Fruit fly (Drosophila melanogaster) whole organism, wandering third instar larva: ENCODE data around the gene CG33107.

Source experiments
- Abd-B ChIP-seq: fragments of >200 bp; optimal IDR thresholded peaks from 2 replicates; lab custom pipeline; 2017; ENCODE audit warnings: missing biosample characterization, missing genetic modification characterization
- CG32264 ChIP-seq: fragments of 200-800 bp; sonication (Bioruptor generic); optimal IDR thresholded peaks from 2 replicates; lab custom pipeline; 2016; ENCODE audit warnings: missing biosample characterization, missing genetic modification characterization
- CG9705 ChIP-seq: fragments of 200-800 bp; sonication (Bioruptor generic); optimal IDR thresholded peaks from 2 replicates; lab custom pipeline; 2018; ENCODE audit warnings: missing biosample characterization, mild to moderate bottlenecking, missing genetic modification characterization
- CrebA ChIP-seq: fragments of 200-800 bp; sonication (Bioruptor generic); optimal IDR thresholded peaks from 2 replicates; lab custom pipeline; 2016; ENCODE audit warnings: missing biosample characterization, mild to moderate bottlenecking, missing genetic modification characterization, borderline replicate concordance
- Dfd ChIP-seq: fragments of >200 bp; optimal IDR thresholded peaks from 2 replicates; lab custom pipeline; 2017; ENCODE audit warnings: missing biosample characterization, missing genetic modification characterization
- Dif ChIP-seq: fragments of 200-275, 200-300 bp; sonication (Bioruptor generic); optimal IDR thresholded peaks from 2 replicates; lab custom pipeline; 2018; ENCODE audit warnings: missing biosample characterization, missing genetic modification characterization; ENCODE audit not compliant: partially characterized antibody
- HLH106 ChIP-seq: fragments of 200-800 bp; optimal IDR thresholded peaks from 3 replicates; lab custom pipeline; 2019; ENCODE audit warnings: missing biosample characterization, mild to moderate bottlenecking, missing genetic modification characterization, moderate library complexity
- Hnf4 ChIP-seq: fragments of 200-800 bp; sonication (Bioruptor generic); optimal IDR thresholded peaks from 2 replicates; lab custom pipeline; 2016; ENCODE audit warnings: missing biosample characterization, mild to moderate bottlenecking, missing genetic modification characterization
- Hr78 ChIP-seq: fragments of >200 bp; optimal IDR thresholded peaks from 2 replicates; lab custom pipeline; 2017; ENCODE audit warnings: missing biosample characterization, missing genetic modification characterization
- Hr83 ChIP-seq: fragments of 200-300 bp; sonication (Bioruptor generic); optimal IDR thresholded peaks from 2 replicates; lab custom pipeline; 2016; ENCODE audit warnings: missing biosample characterization, mild to moderate bottlenecking, missing genetic modification characterization, moderate library complexity; ENCODE audit not compliant: poor library complexity, severe bottlenecking
- Jra ChIP-seq: sonication (Bioruptor generic); optimal IDR thresholded peaks from 2 replicates; lab custom pipeline; 2016; ENCODE audit warnings: missing biosample characterization, missing genetic modification characterization
- Mio ChIP-seq: sonication (Bioruptor generic); optimal IDR thresholded peaks from 2 replicates; lab custom pipeline; 2016; ENCODE audit warnings: missing biosample characterization, missing genetic modification characterization
- Myc ChIP-seq: fragments of >200 bp; optimal IDR thresholded peaks from 2 replicates; lab custom pipeline; 2017
- N ChIP-seq: fragments of >200 bp; optimal IDR thresholded peaks from 2 replicates; lab custom pipeline; 2018; ENCODE audit warnings: missing biosample characterization, missing external identifiers, missing genetic modification characterization
- OdsH ChIP-seq: fragments of 200-800 bp; sonication (Bioruptor generic); optimal IDR thresholded peaks from 2 replicates; lab custom pipeline; 2016; ENCODE audit warnings: missing biosample characterization, mild to moderate bottlenecking, missing genetic modification characterization
- Rel ChIP-seq, 2 experiments: fragments of 200-800 bp; sonication (Bioruptor generic) in 1 of 2; optimal IDR thresholded peaks; 2 replicates in 1 of 2; 3 replicates in 1 of 2; lab custom pipeline; 2016 to 2019; ENCODE audit warnings: mild to moderate bottlenecking in 2 of 2, missing biosample characterization in 2 of 2, missing genetic modification characterization in 2 of 2, moderate library complexity in 1 of 2
- Sp1 ChIP-seq: fragments of 200-800 bp; sonication (Bioruptor generic); optimal IDR thresholded peaks from 3 replicates; lab custom pipeline; 2019; ENCODE audit warnings: missing biosample characterization, mild to moderate bottlenecking, missing genetic modification characterization, moderate library complexity
- Vsx2 ChIP-seq: fragments of 200-300, 225-300 bp; sonication (Bioruptor generic); optimal IDR thresholded peaks from 2 replicates; lab custom pipeline; 2018; ENCODE audit warnings: missing biosample characterization, missing genetic modification characterization; ENCODE audit not compliant: partially characterized antibody
- br ChIP-seq: fragments of 200-800 bp; sonication (Bioruptor generic); optimal IDR thresholded peaks from 2 replicates; lab custom pipeline; 2016; ENCODE audit warnings: missing biosample characterization, missing genetic modification characterization
- brk ChIP-seq: fragments of 200-800 bp; sonication (Bioruptor generic); optimal IDR thresholded peaks from 2 replicates; lab custom pipeline; 2016; ENCODE audit warnings: missing biosample characterization, mild to moderate bottlenecking, missing genetic modification characterization
- dl ChIP-seq, 2 experiments: fragments of 175-275, 200-275 bp in 1 of 2; fragments of 200-275 bp in 1 of 2; sonication (Bioruptor generic); optimal IDR thresholded peaks; lab custom pipeline; 2018; ENCODE audit warnings: mild to moderate bottlenecking in 2 of 2, missing biosample characterization in 2 of 2, missing genetic modification characterization in 2 of 2, moderate library complexity in 2 of 2; ENCODE audit not compliant: partially characterized antibody in 2 of 2, insufficient read depth in 1 of 2
- dmrt93B ChIP-seq: fragments of 200-800 bp; sonication (Bioruptor generic); optimal IDR thresholded peaks from 2 replicates; lab custom pipeline; 2018; ENCODE audit warnings: missing biosample characterization, mild to moderate bottlenecking, missing genetic modification characterization
- dsf ChIP-seq: sonication (Bioruptor generic); optimal IDR thresholded peaks from 2 replicates; lab custom pipeline; 2016; ENCODE audit warnings: missing biosample characterization, missing genetic modification characterization, borderline replicate concordance
- ey ChIP-seq: fragments of 200-800 bp; sonication (Bioruptor generic); optimal IDR thresholded peaks from 2 replicates; lab custom pipeline; 2016; ENCODE audit warnings: missing biosample characterization, missing genetic modification characterization
- foxo ChIP-seq, 2 experiments: fragments of 200-800 bp; sonication (Bioruptor generic); optimal IDR thresholded peaks; 2 replicates in 1 of 2; 3 replicates in 1 of 2; lab custom pipeline; 2016 to 2017; ENCODE audit warnings: missing biosample characterization in 2 of 2, missing genetic modification characterization in 2 of 2
- fru ChIP-seq: fragments of 200-800 bp; sonication (Bioruptor generic); optimal IDR thresholded peaks from 3 replicates; lab custom pipeline; 2016; ENCODE audit warnings: missing biosample characterization, mild to moderate bottlenecking, missing genetic modification characterization
- h ChIP-seq: fragments of 200-800 bp; sonication (Bioruptor generic); optimal IDR thresholded peaks from 3 replicates; lab custom pipeline; 2016; ENCODE audit warnings: missing biosample characterization, mild to moderate bottlenecking, missing genetic modification characterization
- jim ChIP-seq: fragments of 175-275, 200-325 bp; sonication (Bioruptor generic); optimal IDR thresholded peaks from 2 replicates; lab custom pipeline; 2016; ENCODE audit warnings: missing biosample characterization, mild to moderate bottlenecking, missing genetic modification characterization
- lola ChIP-seq: fragments of >200 bp; optimal IDR thresholded peaks from 2 replicates; lab custom pipeline; 2017; ENCODE audit warnings: missing biosample characterization, missing genetic modification characterization
- psq ChIP-seq: fragments of 200-800 bp; sonication (Bioruptor generic); optimal IDR thresholded peaks from 3 replicates; lab custom pipeline; 2017; ENCODE audit warnings: missing biosample characterization, mild to moderate bottlenecking, missing genetic modification characterization, moderate library complexity
- rgr ChIP-seq: fragments of 200-800 bp; sonication (Bioruptor generic); optimal IDR thresholded peaks from 3 replicates; lab custom pipeline; 2016; ENCODE audit warnings: missing biosample characterization, mild to moderate bottlenecking, missing genetic modification characterization
- sage ChIP-seq: fragments of 200-800 bp; sonication (Bioruptor generic); optimal IDR thresholded peaks from 2 replicates; lab custom pipeline; 2016; ENCODE audit warnings: missing biosample characterization, mild to moderate bottlenecking, missing genetic modification characterization
- sv ChIP-seq: fragments of 200-800 bp; sonication (Bioruptor generic); optimal IDR thresholded peaks from 3 replicates; lab custom pipeline; 2016; ENCODE audit warnings: missing biosample characterization, missing genetic modification characterization
- tai ChIP-seq: sonication (Bioruptor generic); optimal IDR thresholded peaks from 2 replicates; lab custom pipeline; 2016; ENCODE audit warnings: missing biosample characterization, missing genetic modification characterization
- usp ChIP-seq: fragments of >200 bp; optimal IDR thresholded peaks from 2 replicates; lab custom pipeline; 2017; ENCODE audit warnings: missing biosample characterization, missing genetic modification characterization
- woc ChIP-seq: sonication (Bioruptor generic); optimal IDR thresholded peaks from 2 replicates; lab custom pipeline; 2016; ENCODE audit warnings: missing biosample characterization, mild to moderate bottlenecking, missing genetic modification characterization

The CG33107 gene

dm6 chr3R:22538877-22539276 lies 45.6 kb downstream of the CG33107 start:
- peak in 1 of 2 experiments; percentile 14 for TF ChIP-seq foxo (GFP tag; optimal IDR thresholded peaks at IDR 0.05; lab: Kevin White, UChicago)
- no peak for TF ChIP-seq Rel (GFP tag; optimal IDR thresholded peaks at IDR 0.05; lab: Kevin White, UChicago)
- TF ChIP-seq Rel (tag; optimal IDR thresholded peaks at IDR 0.05; lab: Kevin White, UChicago), result no peak
- no peak for TF ChIP-seq Abd-B (GFP tag; lab: Kevin White, UChicago)
- TF ChIP-seq h (GFP tag; lab: Kevin White, UChicago), result peak; percentile 13
- no peak for TF ChIP-seq N (GFP tag; lab: Kevin White, UChicago)
- no peak for TF ChIP-seq tai (GFP tag; lab: Kevin White, UChicago)

- TF ChIP-seq woc (GFP tag; lab: Kevin White, UChicago) (peak; percentile 15), dmrt93B (no peak), Dif (no peak), CG9705 (GFP tag; lab: Kevin White, UChicago) (no peak), sage (peak; percentile 5), Jra (GFP tag; lab: Kevin White, UChicago) (no peak), Sp1 (GFP tag; lab: Kevin White, UChicago) (peak; percentile 9), Vsx2 (GFP tag; lab: Kevin White, UChicago) (no peak), Rel (GFP tag; optimal IDR thresholded peaks at IDR 0.05; lab: Kevin White, UChicago) (no peak), Rel (tag; optimal IDR thresholded peaks at IDR 0.05; lab: Kevin White, UChicago) (no peak), rgr (GFP tag; lab: Kevin White, UChicago) (peak; percentile 60), fru (GFP tag; lab: Kevin White, UChicago) (peak; percentile 66), Mio (GFP tag; lab: Kevin White, UChicago) (no peak), Hnf4 (GFP tag; lab: Kevin White, UChicago) (peak; percentile 41), CrebA (GFP tag; lab: Kevin White, UChicago) (no peak), usp (GFP tag; lab: Kevin White, UChicago) (no peak), tai (GFP tag; lab: Kevin White, UChicago) (no peak), ey (GFP tag; lab: Kevin White, UChicago) (peak; percentile 61), jim (GFP tag; lab: Kevin White, UChicago) (no peak), dl (GFP tag; optimal IDR thresholded peaks at IDR 0.05; lab: Kevin White, UChicago; ENCODE audit: insufficient read depth in 1 of 2, partially characterized antibody in 2 of 2) (no peak), OdsH (GFP tag; lab: Kevin White, UChicago) (peak; percentile 53), Abd-B (GFP tag; lab: Kevin White, UChicago) (no peak), N (GFP tag; lab: Kevin White, UChicago) (no peak), Hr78 (GFP tag; lab: Kevin White, UChicago) (no peak), dsf (GFP tag; lab: Kevin White, UChicago) (no peak), brk (GFP tag; lab: Kevin White, UChicago) (peak; percentile 37), Dfd (GFP tag; lab: Kevin White, UChicago) (no peak), sv (no peak), h (GFP tag; lab: Kevin White, UChicago) (peak; percentile 72), CG32264 (GFP tag; lab: Kevin White, UChicago) (no peak), br (GFP tag; lab: Kevin White, UChicago) (peak; percentile 38), Hr83 (GFP tag; lab: Kevin White, UChicago) (no peak), lola (no peak), HLH106 (tag; lab: Kevin White, UChicago) (peak; percentile 31), Myc (lab: Kevin White, UChicago) (no peak), foxo (GFP tag; optimal IDR thresholded peaks at IDR 0.05; lab: Kevin White, UChicago) (peak in 1 of 2 experiments; percentile 59), psq (GFP tag; lab: Kevin White, UChicago) (peak; percentile 51)
Observed at dm6 chr3R:22536504-22537423, 47.8 kb downstream of the CG33107 start.
